Fruit fly (Drosophila melanogaster) whole organism, embryonic: ENCODE results near the gene CG33158.

Source experiments
- Antp ChIP-seq: fragments of 200-800 bp; sonication (Bioruptor generic); optimal IDR thresholded peaks from 3 replicates; lab custom pipeline; 2016; ENCODE audit warnings: missing biosample characterization, missing genetic modification characterization
- Atf6 ChIP-seq: fragments of 200-800 bp; sonication (Bioruptor generic); IDR thresholded peaks from 2 replicates; pipeline ENCODE4 v1.3.6; 2022; ENCODE audit warnings: missing biosample characterization, missing genetic modification characterization
- Bgb ChIP-seq: fragments of 200-800 bp; sonication (Bioruptor generic); IDR thresholded peaks from 2 replicates; pipeline ENCODE4 v1.3.6; 2022; ENCODE audit warnings: missing biosample characterization, missing genetic modification characterization; ENCODE audit not compliant: partially characterized antibody
- Blimp-1 ChIP-seq: fragments of 200-800 bp; sonication (Bioruptor generic); optimal IDR thresholded peaks from 3 replicates; lab custom pipeline; 2018; ENCODE audit warnings: missing biosample characterization, missing genetic modification characterization, mild to moderate bottlenecking, moderate library complexity, missing genetic modification reagents
- CG10274 ChIP-seq: fragments of 200-800 bp; sonication (Bioruptor generic); optimal IDR thresholded peaks from 3 replicates; lab custom pipeline; 2017; ENCODE audit warnings: missing biosample characterization, mild to moderate bottlenecking, missing genetic modification characterization
- CG12769 ChIP-seq: fragments of 200-800 bp; sonication (Bioruptor generic); optimal IDR thresholded peaks from 2 replicates; lab custom pipeline; 2019; ENCODE audit warnings: missing biosample characterization, mild to moderate bottlenecking, missing genetic modification characterization, moderate library complexity
- CG15601 ChIP-seq: fragments of 200-800 bp; sonication (Bioruptor generic); optimal IDR thresholded peaks from 3 replicates; lab custom pipeline; 2019; ENCODE audit warnings: missing biosample characterization, mild to moderate bottlenecking, missing genetic modification characterization, moderate library complexity
- CG17186 ChIP-seq: fragments of 200-800 bp; sonication (Bioruptor generic); optimal IDR thresholded peaks from 3 replicates; lab custom pipeline; 2017; ENCODE audit warnings: missing biosample characterization, missing genetic modification reagents, missing genetic modification characterization
- CG17328 ChIP-seq: fragments of 200-800 bp; sonication (Bioruptor generic); IDR thresholded peaks from 2 replicates; pipeline ENCODE4 v1.3.6; 2022; ENCODE audit warnings: missing biosample characterization, missing genetic modification characterization
- CG18011 ChIP-seq: fragments of 200-800 bp; sonication (Bioruptor generic); optimal IDR thresholded peaks from 2 replicates; lab custom pipeline; 2017; ENCODE audit warnings: missing biosample characterization, missing genetic modification characterization, mild to moderate bottlenecking, moderate library complexity, missing genotype
- CG2129 ChIP-seq: fragments of 200-800 bp; sonication (Bioruptor generic); IDR thresholded peaks from 2 replicates; pipeline ENCODE4 v1.3.6; 2022; ENCODE audit warnings: missing biosample characterization, missing genetic modification characterization; ENCODE audit not compliant: partially characterized antibody
- CG33557 ChIP-seq: fragments of 200-800 bp; sonication (Bioruptor generic); optimal IDR thresholded peaks from 2 replicates; lab custom pipeline; 2019; ENCODE audit warnings: missing biosample characterization, mild to moderate bottlenecking, missing genetic modification characterization, moderate library complexity
- CG34224 ChIP-seq: fragments of 200-800 bp; sonication (Bioruptor generic); IDR thresholded peaks from 3 replicates; pipeline ENCODE4 v1.3.6; 2022; ENCODE audit warnings: missing biosample characterization, missing genetic modification characterization; ENCODE audit not compliant: partially characterized antibody
- CG34376 ChIP-seq: fragments of 200-800 bp; sonication (Bioruptor generic); optimal IDR thresholded peaks from 2 replicates; lab custom pipeline; 2018; ENCODE audit warnings: missing biosample characterization, mild to moderate bottlenecking, missing genetic modification characterization
- CG7745 ChIP-seq: fragments of 200-800 bp; sonication (Bioruptor generic); optimal IDR thresholded peaks from 2 replicates; lab custom pipeline; 2018; ENCODE audit warnings: missing biosample characterization, mild to moderate bottlenecking, missing genetic modification characterization, moderate library complexity
- CG8478 ChIP-seq: fragments of >200 bp; optimal IDR thresholded peaks from 2 replicates; lab custom pipeline; 2018
- CG9932 ChIP-seq: fragments of 200-800 bp; sonication (Bioruptor generic); IDR thresholded peaks from 2 replicates; pipeline ENCODE4 v1.3.6; 2022; ENCODE audit warnings: missing biosample characterization, missing genetic modification characterization
- CHES-1-like ChIP-seq: fragments of 200-800 bp; sonication (Bioruptor generic); optimal IDR thresholded peaks from 2 replicates; lab custom pipeline; 2016; ENCODE audit warnings: missing biosample characterization, missing genetic modification characterization
- Dbx ChIP-seq: fragments of 200-800 bp; sonication (Bioruptor generic); IDR thresholded peaks from 3 replicates; pipeline ENCODE4 v1.3.6; 2022; ENCODE audit warnings: missing biosample characterization, missing genetic modification characterization
- Dll ChIP-seq: fragments of 200-800 bp; sonication (Bioruptor generic); IDR thresholded peaks from 4 replicates; pipeline ENCODE4 v1.3.6; 2022; ENCODE audit warnings: missing biosample characterization, missing genetic modification characterization; ENCODE audit not compliant: partially characterized antibody
- Ets97D ChIP-seq: fragments of 200-800 bp; sonication (Bioruptor generic); optimal IDR thresholded peaks from 3 replicates; lab custom pipeline; 2016; ENCODE audit warnings: missing biosample characterization, missing genetic modification characterization
- MESR4 ChIP-seq: fragments of 200-800 bp; sonication (Bioruptor generic); optimal IDR thresholded peaks from 2 replicates; lab custom pipeline; 2018; ENCODE audit warnings: missing biosample characterization, mild to moderate bottlenecking, missing genetic modification characterization, moderate library complexity
- Pdp1 ChIP-seq, 2 experiments: fragments of 200-800 bp; sonication (Bioruptor generic); optimal IDR thresholded peaks; 3 replicates each; lab custom pipeline; 2016; ENCODE audit warnings: missing biosample characterization in 2 of 2, missing genetic modification characterization in 2 of 2, mild to moderate bottlenecking in 1 of 2, moderate library complexity in 1 of 2
- ato ChIP-seq: fragments of 200-800 bp; sonication (Bioruptor generic); IDR thresholded peaks from 2 replicates; pipeline ENCODE4 v1.3.6; 2022; ENCODE audit warnings: missing biosample characterization, missing genetic modification characterization; ENCODE audit not compliant: partially characterized antibody
- bbx ChIP-seq: fragments of 200-800 bp; sonication (Bioruptor generic); IDR thresholded peaks from 2 replicates; pipeline ENCODE4 v1.3.6; 2022; ENCODE audit warnings: missing biosample characterization, missing genetic modification characterization; ENCODE audit not compliant: partially characterized antibody
- cad ChIP-seq: fragments of >200 bp; optimal IDR thresholded peaks from 2 replicates; lab custom pipeline; 2017; ENCODE audit warnings: missing biosample characterization, missing genetic modification characterization
- chinmo ChIP-seq: fragments of 200-800 bp; sonication (Bioruptor generic); IDR thresholded peaks from 4 replicates; pipeline ENCODE4 v1.3.6; 2022; ENCODE audit warnings: missing biosample characterization, missing genetic modification characterization; ENCODE audit not compliant: partially characterized antibody
- ci ChIP-seq: fragments of 200-800 bp; sonication (Bioruptor generic); IDR thresholded peaks from 3 replicates; pipeline ENCODE4 v1.3.6; 2022; ENCODE audit warnings: missing biosample characterization, missing genetic modification characterization
- cwo ChIP-seq: fragments of 200-800 bp; sonication (Bioruptor generic); optimal IDR thresholded peaks from 3 replicates; lab custom pipeline; 2017; ENCODE audit warnings: missing biosample characterization, missing genetic modification characterization, mild to moderate bottlenecking, moderate library complexity, missing genetic modification reagents
- dan ChIP-seq: fragments of 200-800 bp; sonication (Bioruptor generic); IDR thresholded peaks from 2 replicates; pipeline ENCODE4 v1.3.6; 2022; ENCODE audit warnings: missing biosample characterization, missing genetic modification characterization
- dpn ChIP-seq, 2 experiments: fragments of 200-800 bp; sonication (Bioruptor generic); optimal IDR thresholded peaks; 3 replicates each; lab custom pipeline; 2016; ENCODE audit warnings: missing biosample characterization in 2 of 2, missing genetic modification characterization in 2 of 2
- exex ChIP-seq: fragments of 200-800 bp; sonication (Bioruptor generic); optimal IDR thresholded peaks from 4 replicates; lab custom pipeline; 2018; ENCODE audit warnings: missing biosample characterization, mild to moderate bottlenecking, missing genetic modification characterization, moderate library complexity
- gfzf ChIP-seq: fragments of 200-800 bp; sonication (Bioruptor generic); optimal IDR thresholded peaks from 2 replicates; lab custom pipeline; 2016; ENCODE audit warnings: missing biosample characterization, mild to moderate bottlenecking, missing genetic modification characterization, moderate library complexity
- grn ChIP-seq: fragments of 200-800 bp; sonication (Bioruptor generic); optimal IDR thresholded peaks from 3 replicates; lab custom pipeline; 2017; ENCODE audit warnings: missing biosample characterization, missing genetic modification characterization
- hb ChIP-seq: fragments of 200-800 bp; sonication (Bioruptor generic); IDR thresholded peaks from 3 replicates; pipeline ENCODE4 v1.3.6; 2022; ENCODE audit warnings: missing biosample characterization, missing genetic modification characterization; ENCODE audit not compliant: partially characterized antibody
- hbn ChIP-seq: fragments of 200-800 bp; sonication (Bioruptor generic); IDR thresholded peaks from 2 replicates; pipeline ENCODE4 v1.3.6; 2022; ENCODE audit warnings: missing biosample characterization, missing genetic modification characterization; ENCODE audit not compliant: partially characterized antibody
- insv ChIP-seq, 2 experiments: fragments of 200-800 bp; sonication (Bioruptor generic); optimal IDR thresholded peaks; 3 replicates each; lab custom pipeline; 2016 to 2018; ENCODE audit warnings: missing biosample characterization in 2 of 2, missing genetic modification characterization in 2 of 2
- jing ChIP-seq: fragments of 200-800 bp; sonication (Bioruptor generic); optimal IDR thresholded peaks from 2 replicates; lab custom pipeline; 2018; ENCODE audit warnings: missing biosample characterization, mild to moderate bottlenecking, missing genetic modification characterization
- pb ChIP-seq: fragments of 200-800 bp; sonication (Bioruptor generic); optimal IDR thresholded peaks from 3 replicates; lab custom pipeline; 2016; ENCODE audit warnings: missing biosample characterization, missing genetic modification characterization
- pfk ChIP-seq: fragments of 200-800 bp; sonication (Bioruptor generic); optimal IDR thresholded peaks from 2 replicates; lab custom pipeline; 2018; ENCODE audit warnings: missing biosample characterization, mild to moderate bottlenecking, missing genetic modification characterization, moderate library complexity
- pzg ChIP-seq: fragments of 200-800 bp; sonication (Bioruptor generic); optimal IDR thresholded peaks from 3 replicates; lab custom pipeline; 2018; ENCODE audit warnings: missing biosample characterization, mild to moderate bottlenecking, missing genetic modification characterization, moderate library complexity
- row ChIP-seq: fragments of 200-800 bp; sonication (Bioruptor generic); IDR thresholded peaks from 3 replicates; pipeline ENCODE4 v1.3.6; 2022; ENCODE audit warnings: missing biosample characterization, missing genetic modification characterization
- sens ChIP-seq: fragments of 200-800 bp; sonication (Bioruptor generic); peaks from one replicate; lab custom pipeline; 2016; ENCODE audit warnings: missing biosample characterization, missing genetic modification characterization
- ssp ChIP-seq: fragments of 200-800 bp; sonication (Bioruptor generic); IDR thresholded peaks from 2 replicates; pipeline ENCODE4 v1.3.6; 2022; ENCODE audit warnings: missing biosample characterization, missing genetic modification characterization
- twi ChIP-seq: fragments of 200-800 bp; optimal IDR thresholded peaks from 2 replicates; lab custom pipeline; 2019; ENCODE audit warnings: missing biosample characterization, mild to moderate bottlenecking, missing genetic modification characterization, moderate library complexity
- vvl ChIP-seq: fragments of 200-800 bp; sonication (Bioruptor generic); IDR thresholded peaks from 2 replicates; pipeline ENCODE4 v1.3.6; 2022; ENCODE audit warnings: missing biosample characterization, missing genetic modification characterization

Gene CG33158

dm6 chr3L:16377768-16378764 lies 41.3 kb upstream of the CG33158 start, which contains the start of gene roq (continued):
- TF ChIP-seq Pdp1 (GFP tag; optimal IDR thresholded peaks at IDR 0.05; lab: Kevin White, UChicago) (peak in 1 of 2 experiments; percentile 65), dan (GFP tag; lab: Robert Waterston, UW) (no peak), CG8478 (lab: Kevin White, UChicago) (peak; percentile 86), Antp (GFP tag; lab: Kevin White, UChicago) (no peak), hbn (GFP tag; lab: Robert Waterston, UW) (peak; percentile 44; the same call in 1 of the 2 replicates), CG2129 (GFP tag; lab: Robert Waterston, UW) (no peak), cwo (GFP tag; lab: Kevin White, UChicago) (no peak), pb (GFP tag; lab: Kevin White, UChicago) (no peak), CG15601 (peak; percentile 8), CG17328 (GFP tag; lab: Robert Waterston, UW) (no peak), vvl (GFP tag; lab: Robert Waterston, UW) (peak; percentile 45), twi (tag; lab: Kevin White, UChicago) (peak; percentile 4), cad (GFP tag; lab: Kevin White, UChicago) (peak; percentile 3), Bgb (GFP tag; lab: Robert Waterston, UW) (peak; percentile 67), row (GFP tag; lab: Robert Waterston, UW) (no peak; the same call in 2 of the 3 replicates), CG33557 (peak; percentile 26), CG34224 (GFP tag; lab: Robert Waterston, UW) (peak; percentile 58; the same call in 2 of the 3 replicates), dpn (GFP tag; optimal IDR thresholded peaks at IDR 0.05; lab: Kevin White, UChicago) (no peak), gfzf (GFP tag; lab: Kevin White, UChicago) (peak; percentile 96), CG18011 (GFP tag; lab: Kevin White, UChicago) (peak; percentile 24), Atf6 (GFP tag; lab: Robert Waterston, UW) (peak; percentile 22; the same call in 1 of the 2 replicates), Blimp-1 (GFP tag; lab: Kevin White, UChicago) (peak; percentile 92), insv (GFP tag; optimal IDR thresholded peaks at IDR 0.05; lab: Kevin White, UChicago) (peak in 1 of 2 experiments; percentile 72), ci (GFP tag; lab: Robert Waterston, UW) (0 out of 3 replicates have a peak, but pooled peaks have one; percentile 6), CG17186 (GFP tag; lab: Kevin White, UChicago) (peak; percentile 67), sens (GFP tag; lab: Kevin White, UChicago) (peak; percentile 74), ato (GFP tag; lab: Robert Waterston, UW) (peak; percentile 46; the same call in 1 of the 2 replicates), CHES-1-like (GFP tag; lab: Kevin White, UChicago) (peak; percentile 16), pfk (GFP tag; lab: Kevin White, UChicago) (no peak), Dll (GFP tag; lab: Robert Waterston, UW) (no peak), CG9932 (GFP tag; lab: Robert Waterston, UW) (no peak), CG34376 (GFP tag; lab: Kevin White, UChicago) (peak; percentile 17), chinmo (GFP tag; lab: Robert Waterston, UW) (peak; percentile 72; the same call in 3 of the 4 replicates), Dbx (0 out of 3 replicates have a peak, but pooled peaks have one; percentile 46), ssp (GFP tag; lab: Robert Waterston, UW) (no peak; the same call in 1 of the 2 replicates), jing (GFP tag; lab: Kevin White, UChicago) (no peak), CG7745 (tag; lab: Kevin White, UChicago) (no peak), CG10274 (GFP tag; lab: Kevin White, UChicago) (no peak), CG12769 (tag; lab: Kevin White, UChicago) (peak; percentile 38), Ets97D (GFP tag; lab: Kevin White, UChicago) (peak; percentile 70), MESR4 (GFP tag; lab: Kevin White, UChicago) (peak; percentile 57), bbx (peak; percentile 51), exex (peak; percentile 26), hb (GFP tag; lab: Robert Waterston, UW) (peak; percentile 49; the same call in 1 of the 3 replicates), grn (GFP tag; lab: Kevin White, UChicago) (peak; percentile 91), pzg (GFP tag; lab: Kevin White, UChicago) (peak; percentile 94)
